Fruit fly (Drosophila melanogaster): Measurements from ENCODE around the gene CG1299.

DNA sequence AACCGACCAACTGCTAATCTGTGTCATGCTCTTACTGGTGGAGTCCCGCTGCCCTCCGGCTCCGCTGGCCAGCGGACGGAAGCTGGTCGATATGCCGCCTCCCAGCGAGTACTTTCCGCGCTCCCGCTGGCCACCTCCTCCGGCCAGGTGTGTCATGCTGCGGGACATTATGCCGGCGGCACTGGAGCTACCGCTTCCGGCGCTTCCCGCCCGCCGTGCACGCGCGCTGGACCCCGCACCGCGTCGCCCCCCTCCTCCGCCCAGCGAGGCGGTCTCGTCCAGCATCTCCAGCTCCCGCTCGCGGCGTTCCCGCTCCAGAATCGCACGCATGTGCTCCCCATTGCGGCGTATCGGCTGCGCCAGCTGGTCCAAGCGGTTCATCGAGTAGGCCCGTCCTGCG lies 19.9 kb upstream of the CG1299 start:
- TF ChIP-seq psq (optimal IDR thresholded peaks at IDR 0.05) (no peak), ttk (optimal IDR thresholded peaks at IDR 0.05) (no peak), insv (optimal IDR thresholded peaks at IDR 0.05) (no peak)

Data from Kc167 (cell line).